Fruit fly (Drosophila melanogaster): ENCODE results near the gene SelR.

Gene SelR

DNA sequence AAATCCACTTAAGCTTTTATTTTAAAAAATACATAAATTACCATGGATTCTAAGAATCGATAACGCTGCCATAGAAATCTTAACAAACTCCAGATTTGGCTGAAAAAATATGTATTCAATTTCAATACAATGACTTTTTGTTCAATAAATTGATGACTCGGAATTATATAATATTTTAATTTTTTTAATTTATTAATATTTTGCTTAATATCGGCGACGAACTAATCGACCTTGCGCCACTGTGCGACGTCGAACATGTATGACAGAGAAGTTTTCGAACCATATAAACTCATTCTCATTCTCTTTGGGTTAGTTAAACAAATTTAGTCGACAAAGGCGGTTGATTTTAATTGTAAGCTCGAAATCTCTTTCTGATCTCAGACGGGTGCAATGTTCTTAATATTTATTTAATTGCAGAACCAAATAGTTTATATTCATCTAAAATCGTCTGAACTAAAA is 18.9 kb downstream of the SelR start, which contains the start of gene CG42394 (continued):
- peak; percentile 97 for TF ChIP-seq CG32532 (GFP tag; IDR thresholded peaks at IDR 0.05)
- TF ChIP-seq odd (GFP tag; optimal IDR thresholded peaks at IDR 0.05) = peak; percentile 93
- TF ChIP-seq CG1832 (GFP tag; optimal IDR thresholded peaks at IDR 0.05) = no peak
- TF ChIP-seq Six4 (GFP tag; optimal IDR thresholded peaks at IDR 0.05) = peak; percentile 95
- peak; percentile 87 for TF ChIP-seq onecut (GFP tag; IDR thresholded peaks at IDR 0.05)
- peak; percentile 67 for TF ChIP-seq CG4617 (GFP tag; optimal IDR thresholded peaks at IDR 0.05; ENCODE audit: borderline replicate concordance)
- TF ChIP-seq C15 (GFP tag; IDR thresholded peaks at IDR 0.05) = peak; percentile 83
- TF ChIP-seq cad (GFP tag; optimal IDR thresholded peaks at IDR 0.05) = no peak
- TF ChIP-seq CG2129 (GFP tag; IDR thresholded peaks at IDR 0.05; ENCODE audit: partially characterized antibody) = no peak
- no peak for TF ChIP-seq HLH4C (GFP tag; IDR thresholded peaks at IDR 0.05; ENCODE audit: partially characterized antibody)
- peak; percentile 93 for TF ChIP-seq Rfx (GFP tag; IDR thresholded peaks at IDR 0.05)
- TF ChIP-seq Bdp1 (GFP tag; optimal IDR thresholded peaks at IDR 0.05) = peak; percentile 64
- TF ChIP-seq pb (GFP tag; optimal IDR thresholded peaks at IDR 0.05) = no peak
- TF ChIP-seq Dip3 (GFP tag; optimal IDR thresholded peaks at IDR 0.05) = peak; percentile 64
- peak; percentile 78 for TF ChIP-seq Oaz (GFP tag; IDR thresholded peaks at IDR 0.05)
- no peak for TF ChIP-seq kni (GFP tag; optimal IDR thresholded peaks at IDR 0.05)
- TF ChIP-seq danr (GFP tag; IDR thresholded peaks at IDR 0.05) = peak; percentile 87
- peak; percentile 87 for TF ChIP-seq CG12942 (GFP tag; optimal IDR thresholded peaks at IDR 0.05)
- no peak for TF ChIP-seq p53 (GFP tag; optimal IDR thresholded peaks at IDR 0.05)
- TF ChIP-seq CG4282 (GFP tag; optimal IDR thresholded peaks at IDR 0.05) = no peak
- TF ChIP-seq CG6791 (GFP tag; IDR thresholded peaks at IDR 0.05; ENCODE audit: partially characterized antibody) = peak; percentile 48; the same call in 1 of the 3 replicates
- TF ChIP-seq knrl (GFP tag; IDR thresholded peaks at IDR 0.05; ENCODE audit: partially characterized antibody) = peak; percentile 13; the same call in 1 of the 3 replicates
- peak; percentile 95 for TF ChIP-seq CG10209 (GFP tag; optimal IDR thresholded peaks at IDR 0.05)
- TF ChIP-seq Dip2 (GFP tag; IDR thresholded peaks at IDR 0.05) = no peak
- TF ChIP-seq CG31224 (GFP tag; IDR thresholded peaks at IDR 0.05) = peak; percentile 88
- TF ChIP-seq Spps (tag; optimal IDR thresholded peaks at IDR 0.05) = peak; percentile 96
- peak; percentile 84 for TF ChIP-seq CG14667 (GFP tag; IDR thresholded peaks at IDR 0.05)
- TF ChIP-seq chinmo (GFP tag; IDR thresholded peaks at IDR 0.05; ENCODE audit: partially characterized antibody) = peak; percentile 64; the same call in 2 of the 4 replicates
- TF ChIP-seq unpg (GFP tag; optimal IDR thresholded peaks at IDR 0.05) = peak; percentile 95
- TF ChIP-seq Ada2b (GFP tag; IDR thresholded peaks at IDR 0.05) = peak; percentile 95
- TF ChIP-seq nmo (GFP tag; optimal IDR thresholded peaks at IDR 0.05) = peak; percentile 98
- peak; percentile 88 for TF ChIP-seq Rx (GFP tag; IDR thresholded peaks at IDR 0.05)
- peak; percentile 72 for TF ChIP-seq CG4360 (GFP tag; IDR thresholded peaks at IDR 0.05)
- peak; percentile 76 for TF ChIP-seq CG30020 (tag; optimal IDR thresholded peaks at IDR 0.05)
- TF ChIP-seq CG12219 (GFP tag; optimal IDR thresholded peaks at IDR 0.05) = peak; percentile 85
- TF ChIP-seq gsb-n (tag; optimal IDR thresholded peaks at IDR 0.05) = peak; percentile 94
- peak; percentile 79 for TF ChIP-seq tup (GFP tag; optimal IDR thresholded peaks at IDR 0.05)
- TF ChIP-seq CG4730 (GFP tag; IDR thresholded peaks at IDR 0.05) = peak; percentile 85
- TF ChIP-seq PHDP (tag; optimal IDR thresholded peaks at IDR 0.05) = peak; percentile 95
- peak; percentile 38 for TF ChIP-seq Side (GFP tag; optimal IDR thresholded peaks at IDR 0.05)
- TF ChIP-seq Hr51 (GFP tag; optimal IDR thresholded peaks at IDR 0.05) = peak; percentile 77 to 96
- peak; percentile 98 for TF ChIP-seq lab (GFP tag; optimal IDR thresholded peaks at IDR 0.05)
- peak; percentile 94 for TF ChIP-seq CG10267 (tag; optimal IDR thresholded peaks at IDR 0.05)
- TF ChIP-seq lola (GFP tag; optimal IDR thresholded peaks at IDR 0.05) = peak in 1 of 3 experiments; percentile 96
- TF ChIP-seq en (GFP tag; optimal IDR thresholded peaks at IDR 0.05) = no peak
- no peak for TF ChIP-seq CG15479 (GFP tag; optimal IDR thresholded peaks at IDR 0.05)
- peak; percentile 95 for TF ChIP-seq tin (GFP tag; optimal IDR thresholded peaks at IDR 0.05)
- peak; percentile 15 for TF ChIP-seq NC2α (GFP tag; optimal IDR thresholded peaks at IDR 0.05)
- TF ChIP-seq CG4854 (GFP tag; optimal IDR thresholded peaks at IDR 0.05) = no peak
- TF ChIP-seq Asciz (GFP tag; optimal IDR thresholded peaks at IDR 0.05) = peak; percentile 97

All from whole organism, embryonic.